Fruit fly (Drosophila melanogaster): ENCODE data around the gene dnd.

DNA sequence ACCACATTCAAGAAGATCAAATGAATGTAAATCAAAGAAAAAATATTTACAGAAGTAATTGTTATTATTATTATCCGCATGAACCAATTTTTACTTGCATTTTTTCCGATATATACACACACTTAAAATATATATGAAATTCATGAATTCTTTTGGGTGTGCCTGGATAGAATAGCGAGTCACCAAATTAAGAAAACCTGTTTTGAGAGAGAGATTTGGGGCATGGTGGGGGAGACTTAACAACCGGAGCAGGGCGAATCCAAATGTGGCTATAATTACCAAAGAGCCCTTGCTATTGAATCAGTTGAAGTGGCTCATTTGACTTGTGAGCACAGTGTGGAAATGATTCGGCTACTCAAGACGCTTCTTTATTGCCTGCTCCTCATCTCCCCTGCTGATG, 26.3 kb upstream of the dnd start, which contains the start of gene Qsox2:
- TF ChIP-seq CG10631 (GFP tag; optimal IDR thresholded peaks at IDR 0.05) (no peak), CG6276 (GFP tag; optimal IDR thresholded peaks at IDR 0.05) (no peak), Sox15 (GFP tag; optimal IDR thresholded peaks at IDR 0.05) (no peak), OdsH (GFP tag; optimal IDR thresholded peaks at IDR 0.05) (no peak), CG4318 (GFP tag; optimal IDR thresholded peaks at IDR 0.05) (no peak), net (GFP tag; optimal IDR thresholded peaks at IDR 0.05) (no peak)
